Worm (Caenorhabditis elegans): ENCODE data around the gene cyp-35A5.
A peak's percentile ranks its signal among the peaks of the same experiment; 100 is the strongest.

Gene cyp-35A5

DNA sequence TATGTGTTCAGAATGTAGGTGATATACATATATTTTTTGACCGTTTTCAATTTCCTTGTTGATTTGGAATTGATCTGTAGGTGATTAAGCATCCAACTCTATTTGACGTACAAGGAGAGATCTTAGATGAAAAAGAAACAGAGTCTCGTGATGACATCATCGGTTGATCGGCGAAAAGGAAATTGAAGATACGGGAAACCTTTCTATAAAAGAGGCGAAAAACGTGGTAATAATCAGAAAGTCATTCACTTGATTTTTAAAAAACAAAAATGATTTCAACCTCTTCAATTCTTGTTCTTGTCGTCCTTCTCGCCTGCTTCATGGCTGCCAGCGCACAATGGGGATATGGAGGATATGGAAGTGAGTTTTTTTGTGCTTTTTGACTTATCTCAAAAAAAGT, 48.1 kb downstream of the cyp-35A5 start, which contains the start of gene nlp-29:
TSS of gene nlp-29 (plus strand) at position 248 of the 400 bp plus-strand sequence.
- no peak for TF ChIP-seq ttx-3 (tag; optimal IDR thresholded peaks at IDR 0.05)
- peak; percentile 12 for TF ChIP-seq dve-1 (tag; optimal IDR thresholded peaks at IDR 0.05)

DNA sequence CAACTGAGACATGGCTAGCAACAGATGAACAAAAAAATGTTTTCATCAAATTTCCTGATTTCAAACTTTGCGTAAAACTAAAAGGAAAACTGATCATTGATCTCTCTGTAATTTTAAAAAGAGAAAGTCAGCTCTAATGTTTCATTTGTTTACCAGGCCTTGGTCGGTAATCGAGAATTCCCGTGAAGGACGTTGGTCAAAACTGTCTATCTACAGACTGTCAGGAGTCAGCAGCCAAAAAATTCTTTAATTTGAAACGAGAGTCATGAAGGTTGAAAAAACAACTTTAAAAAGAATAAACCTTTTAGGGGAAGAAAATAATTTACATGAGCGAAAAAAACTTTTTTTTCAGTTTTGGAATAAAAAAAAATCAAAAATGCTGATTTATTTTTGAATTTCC, 49.0 kb downstream of the cyp-35A5 start:
- no peak for TF ChIP-seq ceh-45 (GFP tag; IDR thresholded peaks at IDR 0.05)
- no peak for TF ChIP-seq ceh-22 (tag; optimal IDR thresholded peaks at IDR 0.05)
- TF ChIP-seq Y22D7AL.16 (tag; optimal IDR thresholded peaks at IDR 0.05): no peak
- TF ChIP-seq zip-5 (tag; optimal IDR thresholded peaks at IDR 0.05): no peak

DNA sequence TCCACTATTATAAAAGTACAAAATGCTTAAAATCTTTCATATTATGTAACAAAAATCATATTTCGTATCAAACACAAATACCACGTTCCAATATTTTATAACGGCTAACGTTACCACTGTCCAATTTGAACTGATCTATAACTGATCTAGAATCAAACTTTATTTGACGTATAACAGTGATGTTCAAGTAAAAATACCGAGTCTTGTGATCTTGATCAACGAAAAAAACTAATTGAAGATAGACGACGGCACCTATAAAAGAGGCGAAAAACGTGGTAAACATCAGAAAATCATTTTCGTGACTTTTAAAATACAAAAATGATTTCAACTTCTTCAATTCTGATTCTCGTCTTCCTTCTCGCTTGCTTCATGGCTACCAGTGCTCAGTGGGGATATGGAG, 51.5 kb downstream of the cyp-35A5 start, which contains the start of gene nlp-28:
TSS of gene nlp-28 (plus strand) at position 285 of the 400 bp plus-strand sequence.
- no peak for TF ChIP-seq tbx-2 (tag; optimal IDR thresholded peaks at IDR 0.05)
- no peak for TF ChIP-seq lin-11 (tag; optimal IDR thresholded peaks at IDR 0.05)
- no peak for TF ChIP-seq K09A11.1 (tag; optimal IDR thresholded peaks at IDR 0.05; ENCODE audit: insufficient read depth)
- no peak for TF ChIP-seq syd-9 (tag; optimal IDR thresholded peaks at IDR 0.05)
- TF ChIP-seq ama-1 (optimal IDR thresholded peaks at IDR 0.05): no peak
- TF ChIP-seq ztf-16 (tag; optimal IDR thresholded peaks at IDR 0.05): no peak
- TF ChIP-seq che-1 (tag; optimal IDR thresholded peaks at IDR 0.05): no peak
- no peak for TF ChIP-seq T23F11.4 (GFP tag; optimal IDR thresholded peaks at IDR 0.05)
- no peak for TF ChIP-seq ceh-14 (tag; optimal IDR thresholded peaks at IDR 0.05)
- TF ChIP-seq pha-2 (tag; optimal IDR thresholded peaks at IDR 0.05): no peak
- no peak for TF ChIP-seq hlh-8 (tag; optimal IDR thresholded peaks at IDR 0.05)
- TF ChIP-seq ceh-22 (tag; optimal IDR thresholded peaks at IDR 0.05): no peak
- no peak for TF ChIP-seq pros-1 (tag; optimal IDR thresholded peaks at IDR 0.05)
- no peak for TF ChIP-seq F13H6.1 (tag; optimal IDR thresholded peaks at IDR 0.05)
- TF ChIP-seq hlh-15 (tag; optimal IDR thresholded peaks at IDR 0.05): no peak
- no peak for TF ChIP-seq madf-2 (tag; optimal IDR thresholded peaks at IDR 0.05)

All from whole organism, late embryonic.